Worm (Caenorhabditis elegans): Measurements from ENCODE around the gene Y53F4B.25.
"Not testable (repeated sequence)": the region's sequence is repeated elsewhere in the genome, so short reads cannot be mapped to it uniquely, and the experiment has no call there.

Y53F4B.25 gene

DNA sequence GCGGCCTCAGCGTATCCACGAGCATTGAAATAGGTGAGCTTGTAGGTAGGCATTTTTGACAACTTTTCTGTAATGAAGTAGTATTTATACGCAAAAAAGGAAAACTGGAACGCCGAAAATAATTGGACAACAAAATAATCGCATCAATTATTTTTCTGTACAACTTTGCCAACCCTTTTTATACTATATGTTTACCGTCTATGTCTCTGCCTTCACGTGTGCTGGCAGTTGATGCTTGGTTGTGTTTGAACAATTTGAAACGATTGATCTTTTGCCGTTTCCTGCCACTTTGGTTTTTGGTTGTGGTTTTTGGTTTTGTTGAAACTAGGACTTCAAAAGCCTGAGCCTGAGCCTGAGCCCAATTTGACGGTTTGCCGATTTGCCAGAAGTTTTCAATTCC, 31.4 kb downstream of the Y53F4B.25 start, which contains the start of gene gst-28:
gst-28 (minus strand) TSS at position 238 of the 400 bp plus-strand sequence.
- peak; percentile 14 for TF ChIP-seq sma-9 (GFP tag; optimal IDR thresholded peaks at IDR 0.05)
- TF ChIP-seq sma-9 (tag; optimal IDR thresholded peaks at IDR 0.05): no peak
- no peak for TF ChIP-seq nhr-21 (tag; optimal IDR thresholded peaks at IDR 0.05)
- TF ChIP-seq sem-4 (tag; optimal IDR thresholded peaks at IDR 0.05): no peak
- no peak for TF ChIP-seq sma-3 (GFP tag; optimal IDR thresholded peaks at IDR 0.05)
- no peak for TF ChIP-seq ama-1 (optimal IDR thresholded peaks at IDR 0.05)
- no peak for TF ChIP-seq lsy-2 (tag; optimal IDR thresholded peaks at IDR 0.05)
- no peak for TF ChIP-seq nhr-23 (tag; optimal IDR thresholded peaks at IDR 0.05)

DNA sequence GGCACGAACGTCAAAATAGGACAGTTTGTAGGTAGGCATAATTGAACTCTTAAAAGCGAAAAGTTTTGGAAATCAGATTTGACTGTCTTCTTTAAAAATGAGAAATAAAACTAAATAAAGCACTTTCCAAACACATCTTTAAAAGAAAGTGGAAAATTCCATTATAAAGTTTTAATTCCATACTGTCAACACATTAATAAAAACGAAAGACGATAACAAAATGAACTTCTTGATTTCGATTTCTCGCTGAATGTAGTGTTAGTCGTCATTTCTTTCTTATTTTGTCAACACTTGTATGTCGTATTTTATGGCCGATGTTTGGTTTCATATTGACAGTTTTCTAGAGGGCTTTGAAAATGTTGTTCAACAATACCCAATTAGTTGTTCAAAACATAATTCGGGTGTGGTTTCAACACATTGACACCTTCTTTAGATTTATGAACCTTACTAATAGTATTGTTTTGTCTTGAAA, 33.9 kb downstream of the Y53F4B.25 start, which contains the start of gene gst-29:
gst-29 (minus strand) TSS at position 51 of the 472 bp plus-strand sequence.
- TF ChIP-seq sma-3 (GFP tag; optimal IDR thresholded peaks at IDR 0.05) (no peak), aly-2 (tag; optimal IDR thresholded peaks at IDR 0.05) (no peak), Y55F3AM.14 (GFP tag; optimal IDR thresholded peaks at IDR 0.05) (no peak), R02D3.7 (tag; optimal IDR thresholded peaks at IDR 0.05) (no peak)

DNA sequence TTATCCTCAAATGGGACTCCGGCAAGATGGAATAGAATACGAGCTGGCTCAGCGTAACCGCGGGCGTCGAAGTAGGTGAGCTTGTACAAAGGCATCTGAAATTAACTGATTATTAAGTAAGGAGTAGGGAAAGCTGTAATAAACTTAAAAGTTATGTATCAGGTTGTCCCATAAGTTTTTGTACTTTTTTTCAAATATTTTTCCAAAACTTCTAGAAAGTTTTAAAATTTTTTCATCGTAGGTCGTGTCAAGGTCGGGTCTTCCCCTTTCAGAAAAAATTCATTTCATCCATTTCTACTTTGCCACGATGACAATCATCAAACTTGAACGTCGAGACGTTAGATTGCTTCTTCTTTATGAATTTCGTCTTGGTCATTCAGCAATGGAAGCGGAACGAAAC, 35.8 kb downstream of the Y53F4B.25 start, which contains the start of gene gst-39:
gst-39 (minus strand) TSS at position 101 of the 400 bp plus-strand sequence.
- TF ChIP-seq unc-55 (GFP tag; optimal IDR thresholded peaks at IDR 0.05); R02D3.7 (tag; optimal IDR thresholded peaks at IDR 0.05); nhr-10 (tag; optimal IDR thresholded peaks at IDR 0.05): not testable (repeated sequence)

DNA sequence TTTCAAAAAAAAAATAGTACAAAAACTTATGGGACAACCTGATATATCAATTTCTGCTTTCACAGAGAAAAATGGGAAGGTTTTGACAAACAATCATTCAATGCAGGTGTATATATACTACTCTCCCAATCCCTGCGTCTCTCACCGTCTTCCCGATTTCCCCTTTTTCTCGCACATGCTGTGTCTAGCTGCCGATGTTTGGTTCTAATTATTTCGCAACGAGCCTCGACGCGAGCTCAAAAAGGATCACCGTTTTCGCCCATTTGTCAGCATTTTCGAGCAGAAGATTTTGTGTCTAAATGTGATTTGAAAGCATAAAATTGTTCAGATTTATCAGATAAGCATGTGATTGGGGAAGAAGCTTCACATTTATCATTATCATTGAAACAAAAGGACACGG, 37.2 kb downstream of the Y53F4B.25 start:
- TF ChIP-seq gmeb-1 (tag; optimal IDR thresholded peaks at IDR 0.05): peak; percentile 5
- TF ChIP-seq lsy-2 (tag; optimal IDR thresholded peaks at IDR 0.05): peak in 1 of 2 experiments; percentile 1
- TF ChIP-seq ama-1 (optimal IDR thresholded peaks at IDR 0.05): no peak
- peak; percentile 54 for TF ChIP-seq nhr-129 (tag; optimal IDR thresholded peaks at IDR 0.05)
- peak; percentile 49 for TF ChIP-seq skn-1 (tag; optimal IDR thresholded peaks at IDR 0.05)
- no peak for TF ChIP-seq mdl-1 (tag; optimal IDR thresholded peaks at IDR 0.05)
- TF ChIP-seq fos-1 (tag; optimal IDR thresholded peaks at IDR 0.05): peak; percentile 1
- TF ChIP-seq C34F6.9 (tag; optimal IDR thresholded peaks at IDR 0.05): peak; percentile 57
- peak; percentile 58 for TF ChIP-seq unc-55 (GFP tag; optimal IDR thresholded peaks at IDR 0.05)
- no peak for TF ChIP-seq alr-1 (tag; optimal IDR thresholded peaks at IDR 0.05)
- TF ChIP-seq sma-9 (GFP tag; optimal IDR thresholded peaks at IDR 0.05): peak; percentile 11
- TF ChIP-seq sma-9 (tag; optimal IDR thresholded peaks at IDR 0.05): no peak

DNA sequence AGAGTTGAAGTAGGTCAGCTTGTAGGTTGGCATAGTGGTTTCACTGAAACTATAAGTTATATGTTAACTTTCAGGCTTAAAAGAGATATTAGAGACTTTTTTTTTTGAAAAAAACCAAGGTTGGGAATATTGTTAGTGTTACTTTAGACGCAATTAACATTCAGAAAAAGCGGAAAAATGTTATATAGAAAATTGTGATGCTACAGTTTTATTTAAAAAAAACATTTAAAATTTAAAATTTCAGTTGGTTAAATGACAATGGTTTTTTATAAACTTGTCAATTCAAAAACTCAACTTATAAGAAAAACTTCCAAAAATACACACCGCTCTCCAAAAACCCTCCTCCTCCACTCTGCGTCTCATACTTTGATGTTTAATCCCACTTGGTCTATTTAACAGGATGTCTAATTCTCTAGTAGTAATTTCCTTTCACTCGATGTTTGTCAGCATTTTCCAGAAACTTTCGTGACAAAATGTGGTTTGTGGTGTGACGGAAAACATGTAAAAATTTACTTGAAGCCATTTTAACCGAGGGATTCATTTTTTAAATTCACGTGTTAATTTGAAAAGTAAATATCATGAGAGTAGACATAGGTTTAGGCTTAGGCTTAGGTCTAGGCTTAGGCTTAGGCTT, 39.0 kb downstream of the Y53F4B.25 start, which contains the start of gene gst-31:
gst-31 (minus strand) TSS at position 51 of the 634 bp plus-strand sequence.
- no peak for TF ChIP-seq ztf-11 (tag; optimal IDR thresholded peaks at IDR 0.05)
- TF ChIP-seq F13H6.1 (tag; optimal IDR thresholded peaks at IDR 0.05): no peak
- no peak for TF ChIP-seq nhr-129 (tag; optimal IDR thresholded peaks at IDR 0.05)
- TF ChIP-seq C34F6.9 (tag; optimal IDR thresholded peaks at IDR 0.05): peak; percentile 9
- TF ChIP-seq unc-55 (GFP tag; optimal IDR thresholded peaks at IDR 0.05): peak; percentile 67

DNA sequence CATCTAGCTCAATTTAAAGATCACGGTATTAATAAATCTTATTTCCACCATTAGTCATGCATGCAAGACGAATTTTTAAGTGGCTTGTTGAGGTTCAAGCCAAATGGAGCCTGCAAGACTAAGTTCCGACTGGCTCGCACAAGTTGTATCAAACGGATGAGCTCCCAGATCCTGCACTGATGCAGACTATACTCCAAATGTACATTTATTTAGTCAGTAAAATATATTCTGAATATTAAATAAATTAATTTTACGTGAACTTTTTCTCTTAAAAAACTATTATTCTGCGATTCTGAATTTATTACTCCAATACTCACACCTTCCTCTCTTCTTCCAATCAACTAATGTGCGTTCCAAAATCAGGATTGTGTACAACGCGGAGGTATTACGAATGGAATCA, 39.7 kb downstream of the Y53F4B.25 start, which contains the start of gene Y53F4B.36:
Y53F4B.36 (plus strand) TSS at position 301 of the 400 bp plus-strand sequence.
- TF ChIP-seq lin-11 (tag; optimal IDR thresholded peaks at IDR 0.05) (no peak), elt-1 (tag; optimal IDR thresholded peaks at IDR 0.05) (no peak), mdl-1 (tag; optimal IDR thresholded peaks at IDR 0.05) (no peak), ceh-82 (tag; optimal IDR thresholded peaks at IDR 0.05) (no peak), mab-5 (tag; optimal IDR thresholded peaks at IDR 0.05) (no peak), unc-39 (tag; optimal IDR thresholded peaks at IDR 0.05) (no peak), snpc-4 (tag; optimal IDR thresholded peaks at IDR 0.05) (no peak), ceh-16 (tag; optimal IDR thresholded peaks at IDR 0.05) (no peak), unc-62 (GFP tag; optimal IDR thresholded peaks at IDR 0.05) (no peak), nhr-10 (tag; optimal IDR thresholded peaks at IDR 0.05) (no peak), nhr-11 (tag; optimal IDR thresholded peaks at IDR 0.05) (no peak), fos-1 (tag; optimal IDR thresholded peaks at IDR 0.05) (no peak), alr-1 (tag; optimal IDR thresholded peaks at IDR 0.05) (no peak), nhr-25 (tag; optimal IDR thresholded peaks at IDR 0.05) (no peak), blmp-1 (tag; optimal IDR thresholded peaks at IDR 0.05; ENCODE audit: insufficient read depth) (no peak), nhr-129 (tag; optimal IDR thresholded peaks at IDR 0.05) (no peak), Y55F3AM.14 (GFP tag; optimal IDR thresholded peaks at IDR 0.05) (no peak), nhr-237 (tag; optimal IDR thresholded peaks at IDR 0.05) (no peak)

All from whole organism, L2 larva.